Worm (Caenorhabditis elegans): ENCODE results near the gene C25G6.1.

DNA sequence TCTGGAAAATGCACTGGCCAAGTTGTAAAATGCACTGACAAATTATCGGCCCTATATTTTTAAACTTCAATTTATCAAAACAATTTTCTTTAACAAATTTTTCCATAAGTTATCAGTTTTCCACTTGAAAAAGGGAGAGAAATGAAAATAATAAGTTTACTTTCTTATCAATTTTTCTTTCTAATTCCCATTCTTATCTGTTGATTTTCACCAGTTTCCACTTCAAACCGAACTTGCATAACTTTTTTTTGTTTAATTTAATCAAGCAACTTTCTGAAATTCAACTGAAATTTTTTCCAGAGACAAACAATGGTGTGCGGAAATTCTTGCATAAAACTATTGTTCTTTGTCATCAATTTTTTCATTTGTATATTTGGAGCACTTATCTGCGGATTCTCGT, 25.0 kb upstream of the C25G6.1 start, which contains the start of gene tsp-9:
- TF ChIP-seq ztf-11 (tag; optimal IDR thresholded peaks at IDR 0.05) (no peak), gmeb-1 (tag; optimal IDR thresholded peaks at IDR 0.05) (no peak), unc-39 (tag; optimal IDR thresholded peaks at IDR 0.05) (no peak), unc-62 (GFP tag; optimal IDR thresholded peaks at IDR 0.05) (no peak), sma-9 (GFP tag; optimal IDR thresholded peaks at IDR 0.05) (no peak), sma-9 (tag; optimal IDR thresholded peaks at IDR 0.05) (no peak), nhr-11 (tag; optimal IDR thresholded peaks at IDR 0.05) (no peak)

Data from whole organism, L2 larva.